Fruit fly (Drosophila melanogaster) S2 (cell line): ENCODE results near the gene CG6683.

Experiments
- CG8478 ChIP-seq: fragments of >200 bp; optimal IDR thresholded peaks from 2 replicates; lab custom pipeline; 2018
- CTCF ChIP-seq, 2 experiments: fragments of >200 bp; optimal IDR thresholded peaks; 2 replicates each; lab custom pipeline; 2018

- TF ChIP-seq CG8478 (lab: Kevin White, UChicago), result no peak
- TF ChIP-seq CTCF (optimal IDR thresholded peaks at IDR 0.05; lab: Kevin White, UChicago), result no peak
Observed at dm6 chr3L:8528546-8528945, 13.8 kb upstream of the CG6683 start.
